Fruit fly (Drosophila melanogaster) whole organism, embryonic: Measurements from ENCODE around the gene CG7841.

Source experiments
- CG10979 ChIP-seq: fragments of 200-800 bp; sonication (Bioruptor generic); optimal IDR thresholded peaks from 2 replicates; lab custom pipeline; 2018; ENCODE audit warnings: missing biosample characterization, mild to moderate bottlenecking, missing genetic modification characterization, moderate library complexity
- CG12071 ChIP-seq: fragments of 200-800 bp; sonication (Bioruptor generic); optimal IDR thresholded peaks from 3 replicates; lab custom pipeline; 2018; ENCODE audit warnings: missing biosample characterization, mild to moderate bottlenecking, missing genetic modification characterization
- CG12769 ChIP-seq: fragments of 200-800 bp; sonication (Bioruptor generic); optimal IDR thresholded peaks from 2 replicates; lab custom pipeline; 2019; ENCODE audit warnings: missing biosample characterization, mild to moderate bottlenecking, missing genetic modification characterization, moderate library complexity
- CG14860 ChIP-seq: fragments of 200-800 bp; sonication (Bioruptor generic); IDR thresholded peaks from 3 replicates; pipeline ENCODE4 v1.3.6; 2022; ENCODE audit warnings: missing biosample characterization, missing genetic modification characterization; ENCODE audit not compliant: partially characterized antibody
- CG16813 ChIP-seq: fragments of 200-800 bp; sonication (Bioruptor generic); IDR thresholded peaks from 3 replicates; pipeline ENCODE4 v1.3.6; 2022; ENCODE audit warnings: missing biosample characterization, missing genetic modification characterization; ENCODE audit not compliant: partially characterized antibody
- CG17359 ChIP-seq: fragments of 200-800 bp; sonication (Bioruptor generic); optimal IDR thresholded peaks from 3 replicates; lab custom pipeline; 2018; ENCODE audit warnings: missing biosample characterization, mild to moderate bottlenecking, missing genetic modification characterization, moderate library complexity
- CG17829 ChIP-seq: fragments of 200-800 bp; optimal IDR thresholded peaks from 2 replicates; lab custom pipeline; 2019; ENCODE audit warnings: missing biosample characterization, mild to moderate bottlenecking, missing genetic modification characterization, moderate library complexity
- CG17912 ChIP-seq: fragments of 200-800 bp; sonication (Bioruptor generic); optimal IDR thresholded peaks from 2 replicates; lab custom pipeline; 2018; ENCODE audit warnings: missing biosample characterization, mild to moderate bottlenecking, missing genetic modification characterization
- CG18011 ChIP-seq: fragments of 200-800 bp; sonication (Bioruptor generic); optimal IDR thresholded peaks from 2 replicates; lab custom pipeline; 2017; ENCODE audit warnings: missing biosample characterization, missing genetic modification characterization, mild to moderate bottlenecking, moderate library complexity, missing genotype
- CG18619 ChIP-seq: fragments of 200-800 bp; sonication (Bioruptor generic); optimal IDR thresholded peaks from 3 replicates; lab custom pipeline; 2017; ENCODE audit warnings: missing biosample characterization, mild to moderate bottlenecking, missing genetic modification characterization
- CG32767 ChIP-seq: fragments of 200-800 bp; sonication (Bioruptor generic); IDR thresholded peaks from 2 replicates; pipeline ENCODE4 v1.3.6; 2022; ENCODE audit warnings: missing biosample characterization, missing genetic modification characterization
- CG4282 ChIP-seq: fragments of 200-800 bp; sonication (Bioruptor generic); optimal IDR thresholded peaks from 2 replicates; lab custom pipeline; 2016; ENCODE audit warnings: missing biosample characterization, missing genetic modification characterization
- CG6175 ChIP-seq: fragments of 200-800 bp; sonication (Bioruptor generic); IDR thresholded peaks from 3 replicates; pipeline ENCODE4 v1.3.6; 2022; ENCODE audit warnings: missing biosample characterization, missing genetic modification characterization
- CG6689 ChIP-seq: fragments of 200-800 bp; sonication (Bioruptor generic); IDR thresholded peaks from 2 replicates; pipeline ENCODE4 v1.3.6; 2022; ENCODE audit warnings: missing biosample characterization, missing genetic modification characterization
- CG7372 ChIP-seq: fragments of 200-800 bp; sonication (Bioruptor generic); IDR thresholded peaks from 2 replicates; pipeline ENCODE4 v1.3.6; 2022; ENCODE audit warnings: missing biosample characterization, missing genetic modification characterization
- CG7963 ChIP-seq: fragments of 200-800 bp; sonication (Bioruptor generic); IDR thresholded peaks from 3 replicates; pipeline ENCODE4 v1.3.6; 2022; ENCODE audit warnings: missing biosample characterization, missing genetic modification characterization; ENCODE audit not compliant: partially characterized antibody
- CG7987 ChIP-seq: fragments of 200-800 bp; sonication (Bioruptor generic); optimal IDR thresholded peaks from 2 replicates; lab custom pipeline; 2018; ENCODE audit warnings: missing biosample characterization, mild to moderate bottlenecking, missing genetic modification characterization, moderate library complexity
- CG8924 ChIP-seq: fragments of 200-800 bp; optimal IDR thresholded peaks from 3 replicates; lab custom pipeline; 2019; ENCODE audit warnings: missing biosample characterization, mild to moderate bottlenecking, missing genetic modification characterization, moderate library complexity
- D ChIP-seq, 2 experiments: fragments of 200-800 bp in 1 of 2; fragments of >200 bp in 1 of 2; sonication (Bioruptor generic) in 1 of 2; optimal IDR thresholded peaks; 2 replicates in 1 of 2; 3 replicates in 1 of 2; lab custom pipeline; 2017; ENCODE audit warnings: mild to moderate bottlenecking in 1 of 2, missing biosample characterization in 1 of 2, missing genetic modification characterization in 1 of 2, missing genetic modification reagents in 1 of 2
- Dfd ChIP-seq, 2 experiments: fragments of >200 bp; optimal IDR thresholded peaks; 2 replicates each; lab custom pipeline; 2017; ENCODE audit warnings: missing biosample characterization in 2 of 2, missing genetic modification characterization in 2 of 2
- Doc3 ChIP-seq: fragments of 200-800 bp; sonication (Bioruptor generic); IDR thresholded peaks from 3 replicates; pipeline ENCODE4 v1.3.6; 2022; ENCODE audit warnings: missing biosample characterization, missing genetic modification characterization; ENCODE audit not compliant: partially characterized antibody
- Ets65A ChIP-seq: fragments of 200-800 bp; sonication (Bioruptor generic); peaks from one replicate; lab custom pipeline; 2016; ENCODE audit warnings: missing biosample characterization, missing genetic modification characterization
- Hand ChIP-seq: fragments of 200-800 bp; sonication (Bioruptor generic); optimal IDR thresholded peaks from 2 replicates; lab custom pipeline; 2017; ENCODE audit warnings: mild to moderate bottlenecking, missing biosample characterization, missing genetic modification reagents, missing genetic modification characterization
- HmgZ ChIP-seq: fragments of 200-800 bp; sonication (Bioruptor generic); optimal IDR thresholded peaks from 2 replicates; lab custom pipeline; 2018; ENCODE audit warnings: missing biosample characterization, mild to moderate bottlenecking, missing genetic modification characterization
- Lpt ChIP-seq: fragments of >200 bp; optimal IDR thresholded peaks from 2 replicates; lab custom pipeline; 2018; ENCODE audit warnings: missing biosample characterization, missing genetic modification characterization
- Sox102F ChIP-seq: fragments of 200-800 bp; sonication (Bioruptor generic); optimal IDR thresholded peaks from 2 replicates; lab custom pipeline; 2018; ENCODE audit warnings: missing biosample characterization, mild to moderate bottlenecking, missing genetic modification characterization, moderate library complexity
- TFAM ChIP-seq: fragments of 200-800 bp; sonication (Bioruptor generic); optimal IDR thresholded peaks from 2 replicates; lab custom pipeline; 2017; ENCODE audit warnings: missing biosample characterization, missing genetic modification characterization, inconsistent platforms
- Trl ChIP-seq, 3 experiments: fragments of >200 bp in 2 of 3; fragments of 200-800 bp in 1 of 3; sonication (Bioruptor generic) in 1 of 3; optimal IDR thresholded peaks; 2 replicates in 1 of 3; 3 replicates in 2 of 3; lab custom pipeline; 2016 to 2017; ENCODE audit warnings: missing biosample characterization in 1 of 3, missing genetic modification characterization in 1 of 3
- YL-1 ChIP-seq: fragments of 200-800 bp; sonication (Bioruptor generic); optimal IDR thresholded peaks from 3 replicates; lab custom pipeline; 2017; ENCODE audit warnings: missing biosample characterization, mild to moderate bottlenecking, missing genetic modification characterization
- ac ChIP-seq: fragments of 200-800 bp; sonication (Bioruptor generic); optimal IDR thresholded peaks from 3 replicates; lab custom pipeline; 2017; ENCODE audit warnings: missing biosample characterization, mild to moderate bottlenecking, missing genetic modification characterization
- ato ChIP-seq: fragments of 200-800 bp; sonication (Bioruptor generic); IDR thresholded peaks from 2 replicates; pipeline ENCODE4 v1.3.6; 2022; ENCODE audit warnings: missing biosample characterization, missing genetic modification characterization; ENCODE audit not compliant: partially characterized antibody
- az2 ChIP-seq: fragments of 200-800 bp; sonication (Bioruptor generic); optimal IDR thresholded peaks from 3 replicates; lab custom pipeline; 2016; ENCODE audit warnings: missing biosample characterization, missing genetic modification characterization
- chn ChIP-seq: fragments of 200-800 bp; sonication (Bioruptor generic); optimal IDR thresholded peaks from 2 replicates; lab custom pipeline; 2016; ENCODE audit warnings: missing biosample characterization, missing genetic modification characterization
- cwo ChIP-seq: fragments of 200-800 bp; sonication (Bioruptor generic); optimal IDR thresholded peaks from 3 replicates; lab custom pipeline; 2017; ENCODE audit warnings: missing biosample characterization, missing genetic modification characterization, mild to moderate bottlenecking, moderate library complexity, missing genetic modification reagents
- danr ChIP-seq: fragments of 200-800 bp; sonication (Bioruptor generic); IDR thresholded peaks from 2 replicates; pipeline ENCODE4 v1.3.6; 2022; ENCODE audit warnings: missing biosample characterization, missing genetic modification characterization
- ewg ChIP-seq: fragments of 200-800 bp; sonication (Bioruptor generic); optimal IDR thresholded peaks from 3 replicates; lab custom pipeline; 2017; ENCODE audit warnings: mild to moderate bottlenecking, missing biosample characterization, missing genetic modification reagents, missing genetic modification characterization
- fd3F ChIP-seq: fragments of 200-800 bp; sonication (Bioruptor generic); optimal IDR thresholded peaks from 2 replicates; lab custom pipeline; 2018; ENCODE audit warnings: missing biosample characterization, mild to moderate bottlenecking, missing genetic modification characterization, moderate library complexity
- mld ChIP-seq: fragments of 200-800 bp; sonication (Bioruptor generic); IDR thresholded peaks from 3 replicates; pipeline ENCODE4 v1.3.6; 2022; ENCODE audit warnings: missing biosample characterization, missing genetic modification characterization; ENCODE audit not compliant: partially characterized antibody
- oc ChIP-seq: fragments of 200-800 bp; sonication (Bioruptor generic); optimal IDR thresholded peaks from 2 replicates; lab custom pipeline; 2018; ENCODE audit warnings: missing biosample characterization, mild to moderate bottlenecking, missing genetic modification characterization, moderate library complexity
- onecut ChIP-seq: fragments of 200-800 bp; sonication (Bioruptor generic); IDR thresholded peaks from 2 replicates; pipeline ENCODE4 v1.3.6; 2022; ENCODE audit warnings: missing biosample characterization, missing genetic modification characterization
- peb ChIP-seq: fragments of 200-800 bp; sonication (Bioruptor generic); IDR thresholded peaks from 2 replicates; pipeline ENCODE4 v1.3.6; 2022; ENCODE audit warnings: missing biosample characterization, missing genetic modification characterization
- pho ChIP-seq: fragments of 200-800 bp; sonication (Bioruptor generic); optimal IDR thresholded peaks from 2 replicates; lab custom pipeline; 2016; ENCODE audit warnings: missing biosample characterization, missing genetic modification characterization
- pita ChIP-seq: fragments of 200-800 bp; sonication (Bioruptor generic); optimal IDR thresholded peaks from 2 replicates; lab custom pipeline; 2017; ENCODE audit warnings: missing biosample characterization, mild to moderate bottlenecking, missing genetic modification characterization
- slbo ChIP-seq: fragments of 200-800 bp; sonication (Bioruptor generic); IDR thresholded peaks from 2 replicates; pipeline ENCODE4 v1.3.6; 2022; ENCODE audit warnings: missing biosample characterization, missing genetic modification characterization
- slou ChIP-seq: fragments of 200-800 bp; sonication (Bioruptor generic); optimal IDR thresholded peaks from 3 replicates; lab custom pipeline; 2016; ENCODE audit warnings: missing biosample characterization, missing genetic modification characterization
- sob ChIP-seq: fragments of 200-800 bp; sonication (Bioruptor generic); IDR thresholded peaks from 2 replicates; pipeline ENCODE4 v1.3.6; 2022; ENCODE audit warnings: missing biosample characterization, missing genetic modification characterization
- stwl ChIP-seq: fragments of 200-800 bp; sonication (Bioruptor generic); optimal IDR thresholded peaks from 3 replicates; lab custom pipeline; 2018; ENCODE audit warnings: missing biosample characterization, mild to moderate bottlenecking, missing genetic modification characterization, moderate library complexity
- wdn ChIP-seq: fragments of 200-800 bp; sonication (Bioruptor generic); IDR thresholded peaks from 2 replicates; pipeline ENCODE4 v1.3.6; 2022; ENCODE audit warnings: missing biosample characterization, missing genetic modification characterization
- yki ChIP-seq: fragments of >200 bp; optimal IDR thresholded peaks from 3 replicates; lab custom pipeline; 2018

The CG7841 gene

dm6 chr3L:15493886-15494598, 14.0 kb downstream of the CG7841 start (continued):
- no peak for TF ChIP-seq Doc3
- TF ChIP-seq cwo (GFP tag; lab: Kevin White, UChicago), result peak; percentile 82
- no peak for TF ChIP-seq CG17829 (tag; lab: Kevin White, UChicago)
- no peak for TF ChIP-seq CG7987 (GFP tag; lab: Kevin White, UChicago)
- TF ChIP-seq fd3F (GFP tag; lab: Kevin White, UChicago), result no peak
- TF ChIP-seq CG12769, result no peak
- TF ChIP-seq CG7372 (GFP tag; lab: Robert Waterston, UW), result no peak
- no peak for TF ChIP-seq ewg
- TF ChIP-seq pho (GFP tag; lab: Kevin White, UChicago), result no peak
- TF ChIP-seq CG4282, result no peak
- no peak for TF ChIP-seq CG7963 (GFP tag; lab: Robert Waterston, UW)
- no peak for TF ChIP-seq Lpt (GFP tag; lab: Kevin White, UChicago)
- TF ChIP-seq yki (lab: Kevin White, UChicago), result no peak
- no peak for TF ChIP-seq oc
- TF ChIP-seq CG8924, result peak; percentile 35
- TF ChIP-seq CG18011 (GFP tag; lab: Kevin White, UChicago), result no peak
- no peak for TF ChIP-seq Dfd (GFP tag; optimal IDR thresholded peaks at IDR 0.05; lab: Kevin White, UChicago)
- no peak for TF ChIP-seq CG12071
- no peak for TF ChIP-seq YL-1
- no peak for TF ChIP-seq D (optimal IDR thresholded peaks at IDR 0.05; lab: Kevin White, UChicago)
- peak; percentile 33 for TF ChIP-seq D (GFP tag; optimal IDR thresholded peaks at IDR 0.05; lab: Kevin White, UChicago)
- no peak for TF ChIP-seq CG6175 (GFP tag; lab: Robert Waterston, UW)
- TF ChIP-seq Hand (GFP tag; lab: Kevin White, UChicago), result no peak
- no peak for TF ChIP-seq CG10979
- no peak for TF ChIP-seq wdn (GFP tag; lab: Robert Waterston, UW)
- TF ChIP-seq pita (GFP tag; lab: Kevin White, UChicago), result no peak
- no peak for TF ChIP-seq ac
- peak; percentile 30 for TF ChIP-seq Ets65A (GFP tag; lab: Kevin White, UChicago)
- peak; percentile 42 for TF ChIP-seq Sox102F (GFP tag; lab: Kevin White, UChicago)
- no peak for TF ChIP-seq peb
- no peak for TF ChIP-seq chn (GFP tag; lab: Kevin White, UChicago)
- no peak for TF ChIP-seq slou
- 0 out of 2 replicates have a peak, but pooled peaks have one; percentile 9 for TF ChIP-seq CG6689
- TF ChIP-seq CG17359 (tag; lab: Kevin White, UChicago), result peak; percentile 48
- no peak for TF ChIP-seq stwl (tag; lab: Kevin White, UChicago)
- TF ChIP-seq ato (GFP tag; lab: Robert Waterston, UW), result no peak
- TF ChIP-seq CG14860 (GFP tag; lab: Robert Waterston, UW), result no peak
- TF ChIP-seq onecut (GFP tag; lab: Robert Waterston, UW), result no peak
- no peak for TF ChIP-seq sob (GFP tag; lab: Robert Waterston, UW)
- peak; percentile 75 to 85 for TF ChIP-seq Trl (optimal IDR thresholded peaks at IDR 0.05; lab: Kevin White, UChicago)
- no peak for TF ChIP-seq Trl (GFP tag; optimal IDR thresholded peaks at IDR 0.05; lab: Kevin White, UChicago)
- TF ChIP-seq TFAM (GFP tag; lab: Kevin White, UChicago), result no peak
- TF ChIP-seq mld, result no peak
- no peak for TF ChIP-seq CG17912 (GFP tag; lab: Kevin White, UChicago)
- TF ChIP-seq HmgZ (tag; lab: Kevin White, UChicago), result no peak
- no peak for TF ChIP-seq danr (GFP tag; lab: Robert Waterston, UW)
- TF ChIP-seq az2 (GFP tag; lab: Kevin White, UChicago), result peak; percentile 14
- TF ChIP-seq CG16813, result no peak
- no peak for TF ChIP-seq CG32767 (GFP tag; lab: Robert Waterston, UW)
- TF ChIP-seq slbo, result no peak
- no peak for TF ChIP-seq CG18619 (GFP tag; lab: Kevin White, UChicago)
